Fruit fly (Drosophila melanogaster) whole organism, embryonic: ENCODE results near the gene snky.

ENCODE experiments used
- Asciz ChIP-seq: fragments of 200-800 bp; sonication (Bioruptor generic); optimal IDR thresholded peaks from 2 replicates; lab custom pipeline; 2017; ENCODE audit warnings: missing biosample characterization, mild to moderate bottlenecking, missing genetic modification characterization, missing genetic modification reagents
- Awh ChIP-seq: fragments of 200-800 bp; sonication (Bioruptor generic); IDR thresholded peaks from 2 replicates; pipeline ENCODE4, ENCODE4 v1.3.6; 2022; ENCODE audit warnings: missing biosample characterization, missing genetic modification characterization
- CG10462 ChIP-seq: fragments of 200-800 bp; sonication (Bioruptor generic); optimal IDR thresholded peaks from 2 replicates; lab custom pipeline; 2016; ENCODE audit warnings: missing biosample characterization, missing genetic modification characterization
- CG10543 ChIP-seq: fragments of 200-800 bp; sonication (Bioruptor generic); optimal IDR thresholded peaks from 3 replicates; lab custom pipeline; 2017; ENCODE audit warnings: missing biosample characterization, mild to moderate bottlenecking, missing genetic modification characterization, moderate library complexity
- CG12071 ChIP-seq: fragments of 200-800 bp; sonication (Bioruptor generic); optimal IDR thresholded peaks from 3 replicates; lab custom pipeline; 2018; ENCODE audit warnings: missing biosample characterization, mild to moderate bottlenecking, missing genetic modification characterization
- CG13287 ChIP-seq: fragments of 200-800 bp; sonication (Bioruptor generic); IDR thresholded peaks from 2 replicates; pipeline ENCODE4 v1.3.6; 2022; ENCODE audit warnings: missing biosample characterization, missing genetic modification characterization; ENCODE audit not compliant: partially characterized antibody
- CG14014 ChIP-seq: fragments of 200-800 bp; sonication (Bioruptor generic); IDR thresholded peaks from 2 replicates; pipeline ENCODE4 v1.3.6; 2022; ENCODE audit warnings: missing biosample characterization, missing genetic modification characterization
- CG16813 ChIP-seq: fragments of 200-800 bp; sonication (Bioruptor generic); IDR thresholded peaks from 3 replicates; pipeline ENCODE4 v1.3.6; 2022; ENCODE audit warnings: missing biosample characterization, missing genetic modification characterization; ENCODE audit not compliant: partially characterized antibody
- CG17328 ChIP-seq: fragments of 200-800 bp; sonication (Bioruptor generic); IDR thresholded peaks from 2 replicates; pipeline ENCODE4 v1.3.6; 2022; ENCODE audit warnings: missing biosample characterization, missing genetic modification characterization
- CG18011 ChIP-seq: fragments of 200-800 bp; sonication (Bioruptor generic); optimal IDR thresholded peaks from 2 replicates; lab custom pipeline; 2017; ENCODE audit warnings: missing biosample characterization, missing genetic modification characterization, mild to moderate bottlenecking, moderate library complexity, missing genotype
- CG4820 ChIP-seq: fragments of 200-800 bp; sonication (Bioruptor generic); optimal IDR thresholded peaks from 3 replicates; lab custom pipeline; 2016; ENCODE audit warnings: missing biosample characterization, missing genetic modification characterization
- CG7786 ChIP-seq: fragments of 200-800 bp; sonication (Bioruptor generic); optimal IDR thresholded peaks from 2 replicates; lab custom pipeline; 2016; ENCODE audit warnings: missing biosample characterization, missing genetic modification characterization
- CG7839 ChIP-seq: fragments of 200-800 bp; sonication (Bioruptor generic); optimal IDR thresholded peaks from 3 replicates; lab custom pipeline; 2018; ENCODE audit warnings: missing biosample characterization, mild to moderate bottlenecking, missing genetic modification characterization, moderate library complexity
- CG8944 ChIP-seq: fragments of 200-800 bp; sonication (Bioruptor generic); optimal IDR thresholded peaks from 3 replicates; lab custom pipeline; 2016; ENCODE audit warnings: missing biosample characterization, missing genetic modification characterization
- CoRest ChIP-seq: fragments of 200-800 bp; sonication (Bioruptor generic); optimal IDR thresholded peaks from 3 replicates; lab custom pipeline; 2018; ENCODE audit warnings: missing biosample characterization, mild to moderate bottlenecking, missing genetic modification characterization, moderate library complexity
- Dad ChIP-seq: fragments of 200-800 bp; sonication (Bioruptor generic); optimal IDR thresholded peaks from 3 replicates; lab custom pipeline; 2016; ENCODE audit warnings: missing biosample characterization, missing genetic modification characterization
- Dbx ChIP-seq: fragments of 200-800 bp; sonication (Bioruptor generic); IDR thresholded peaks from 3 replicates; pipeline ENCODE4 v1.3.6; 2022; ENCODE audit warnings: missing biosample characterization, missing genetic modification characterization
- Dfd ChIP-seq, 2 experiments: fragments of >200 bp; optimal IDR thresholded peaks; 2 replicates each; lab custom pipeline; 2017; ENCODE audit warnings: missing biosample characterization in 2 of 2, missing genetic modification characterization in 2 of 2
- HLH4C ChIP-seq: fragments of 200-800 bp; sonication (Bioruptor generic); IDR thresholded peaks from 3 replicates; pipeline ENCODE4 v1.3.6; 2022; ENCODE audit warnings: missing biosample characterization, missing genetic modification characterization; ENCODE audit not compliant: partially characterized antibody
- Hmx ChIP-seq: fragments of 200-800 bp; sonication (Bioruptor generic); optimal IDR thresholded peaks from 2 replicates; lab custom pipeline; 2016; ENCODE audit warnings: missing biosample characterization, missing genetic modification characterization
- MESR4 ChIP-seq: fragments of 200-800 bp; sonication (Bioruptor generic); optimal IDR thresholded peaks from 2 replicates; lab custom pipeline; 2018; ENCODE audit warnings: missing biosample characterization, mild to moderate bottlenecking, missing genetic modification characterization, moderate library complexity
- Meics ChIP-seq: fragments of 200-800 bp; sonication (Bioruptor generic); optimal IDR thresholded peaks from 2 replicates; lab custom pipeline; 2017; ENCODE audit warnings: missing biosample characterization, mild to moderate bottlenecking, missing genetic modification characterization
- Mrtf ChIP-seq: fragments of 200-800 bp; sonication (Bioruptor generic); IDR thresholded peaks from 3 replicates; pipeline ENCODE4 v1.3.6; 2022; ENCODE audit warnings: missing biosample characterization, missing genetic modification characterization
- Myb ChIP-seq: fragments of 200-800 bp; sonication (Bioruptor generic); optimal IDR thresholded peaks from 2 replicates; lab custom pipeline; 2016; ENCODE audit warnings: missing biosample characterization, missing genetic modification characterization
- Ssrp ChIP-seq: fragments of 200-800 bp; sonication (Bioruptor generic); optimal IDR thresholded peaks from 2 replicates; lab custom pipeline; 2018; ENCODE audit warnings: missing biosample characterization, mild to moderate bottlenecking, missing genetic modification characterization, moderate library complexity
- ara ChIP-seq: fragments of 200-800 bp; sonication (Bioruptor generic); IDR thresholded peaks from 2 replicates; pipeline ENCODE4 v1.3.6; 2022; ENCODE audit warnings: missing biosample characterization, missing genetic modification characterization
- bsh ChIP-seq, 2 experiments: fragments of 200-800 bp; sonication (Bioruptor generic); optimal IDR thresholded peaks; 2 replicates each; lab custom pipeline; 2017 to 2018; ENCODE audit warnings: mild to moderate bottlenecking in 2 of 2, missing biosample characterization in 2 of 2, missing genetic modification characterization in 2 of 2, moderate library complexity in 1 of 2
- cg ChIP-seq: fragments of 200-800 bp; sonication (Bioruptor generic); optimal IDR thresholded peaks from 3 replicates; lab custom pipeline; 2019; ENCODE audit warnings: missing biosample characterization, mild to moderate bottlenecking, missing genetic modification characterization, moderate library complexity
- chn ChIP-seq: fragments of 200-800 bp; sonication (Bioruptor generic); optimal IDR thresholded peaks from 2 replicates; lab custom pipeline; 2016; ENCODE audit warnings: missing biosample characterization, missing genetic modification characterization
- danr ChIP-seq: fragments of 200-800 bp; sonication (Bioruptor generic); IDR thresholded peaks from 2 replicates; pipeline ENCODE4 v1.3.6; 2022; ENCODE audit warnings: missing biosample characterization, missing genetic modification characterization
- dmrt11E ChIP-seq: fragments of 200-800 bp; sonication (Bioruptor generic); optimal IDR thresholded peaks from 3 replicates; lab custom pipeline; 2018; ENCODE audit warnings: missing biosample characterization, mild to moderate bottlenecking, missing genetic modification characterization, moderate library complexity
- dysf ChIP-seq: fragments of 200-800 bp; sonication (Bioruptor generic); IDR thresholded peaks from 3 replicates; pipeline ENCODE4 v1.3.6; 2022; ENCODE audit warnings: missing biosample characterization, missing genetic modification characterization
- eve ChIP-seq, 2 experiments: fragments of >200 bp; optimal IDR thresholded peaks; 2 replicates each; lab custom pipeline; 2017; ENCODE audit warnings: missing biosample characterization in 2 of 2, missing genetic modification characterization in 2 of 2
- fd64A ChIP-seq: fragments of 200-800 bp; sonication (Bioruptor generic); optimal IDR thresholded peaks from 3 replicates; lab custom pipeline; 2018; ENCODE audit warnings: missing biosample characterization, mild to moderate bottlenecking, missing genetic modification characterization
- fu2 ChIP-seq: fragments of 200-800 bp; sonication (Bioruptor generic); optimal IDR thresholded peaks from 2 replicates; lab custom pipeline; 2016; ENCODE audit warnings: missing biosample characterization, missing genetic modification characterization
- gt ChIP-seq: fragments of 200-800 bp; sonication (Bioruptor generic); IDR thresholded peaks from 2 replicates; pipeline ENCODE4 v1.3.6; 2022; ENCODE audit warnings: missing biosample characterization, missing genetic modification characterization
- h ChIP-seq: fragments of >200 bp; optimal IDR thresholded peaks from 2 replicates; lab custom pipeline; 2017
- kah ChIP-seq: fragments of 200-800 bp; sonication (Bioruptor generic); optimal IDR thresholded peaks from 2 replicates; lab custom pipeline; 2018; ENCODE audit warnings: missing biosample characterization, mild to moderate bottlenecking, missing genetic modification characterization
- ken ChIP-seq: fragments of 200-800 bp; sonication (Bioruptor generic); IDR thresholded peaks from 3 replicates; pipeline ENCODE4 v1.3.6; 2022; ENCODE audit warnings: missing biosample characterization, missing genetic modification characterization
- lmd ChIP-seq: fragments of 200-800 bp; sonication (Bioruptor generic); IDR thresholded peaks from 2 replicates; pipeline ENCODE4 v1.3.6; 2022; ENCODE audit warnings: missing biosample characterization, missing genetic modification characterization
- nerfin-1 ChIP-seq: fragments of 200-800 bp; sonication (Bioruptor generic); optimal IDR thresholded peaks from 3 replicates; lab custom pipeline; 2019; ENCODE audit warnings: missing biosample characterization, mild to moderate bottlenecking, missing genetic modification characterization, moderate library complexity
- nmo ChIP-seq: fragments of 200-800 bp; sonication (Bioruptor generic); optimal IDR thresholded peaks from 2 replicates; lab custom pipeline; 2018; ENCODE audit warnings: missing biosample characterization, mild to moderate bottlenecking, missing genetic modification characterization, moderate library complexity
- pnt ChIP-seq: fragments of 200-800 bp; sonication (Bioruptor generic); optimal IDR thresholded peaks from 3 replicates; lab custom pipeline; 2016; ENCODE audit warnings: missing biosample characterization, missing genetic modification characterization
- ro ChIP-seq: fragments of 200-800 bp; sonication (Bioruptor generic); IDR thresholded peaks from 2 replicates; pipeline ENCODE4 v1.3.6; 2022; ENCODE audit warnings: missing biosample characterization, missing genetic modification characterization
- sc ChIP-seq, 3 experiments: fragments of >200 bp in 2 of 3; fragments of 200-800 bp in 1 of 3; sonication (Bioruptor generic) in 1 of 3; optimal IDR thresholded peaks; 2 replicates in 2 of 3; 3 replicates in 1 of 3; lab custom pipeline; 2017; ENCODE audit warnings: mild to moderate bottlenecking in 1 of 3, missing biosample characterization in 1 of 3, missing genetic modification characterization in 1 of 3, missing genetic modification reagents in 1 of 3
- stwl ChIP-seq: fragments of 200-800 bp; sonication (Bioruptor generic); optimal IDR thresholded peaks from 3 replicates; lab custom pipeline; 2018; ENCODE audit warnings: missing biosample characterization, mild to moderate bottlenecking, missing genetic modification characterization, moderate library complexity
- tin ChIP-seq: fragments of 200-800 bp; sonication (Bioruptor generic); optimal IDR thresholded peaks from 3 replicates; lab custom pipeline; 2016; ENCODE audit warnings: missing biosample characterization, missing genetic modification characterization
- wek ChIP-seq: fragments of 200-800 bp; sonication (Bioruptor generic); optimal IDR thresholded peaks from 3 replicates; lab custom pipeline; 2018; ENCODE audit warnings: missing biosample characterization, mild to moderate bottlenecking, missing genetic modification characterization, moderate library complexity
- zen ChIP-seq: fragments of 200-800 bp; sonication (Bioruptor generic); optimal IDR thresholded peaks from 3 replicates; lab custom pipeline; 2018; ENCODE audit warnings: missing biosample characterization, mild to moderate bottlenecking, missing genetic modification characterization, moderate library complexity
- zen2 ChIP-seq: fragments of 200-800 bp; sonication (Bioruptor generic); IDR thresholded peaks from 3 replicates; pipeline ENCODE4 v1.3.6; 2022; ENCODE audit warnings: missing biosample characterization, missing genetic modification characterization; ENCODE audit not compliant: partially characterized antibody

The snky gene

DNA sequence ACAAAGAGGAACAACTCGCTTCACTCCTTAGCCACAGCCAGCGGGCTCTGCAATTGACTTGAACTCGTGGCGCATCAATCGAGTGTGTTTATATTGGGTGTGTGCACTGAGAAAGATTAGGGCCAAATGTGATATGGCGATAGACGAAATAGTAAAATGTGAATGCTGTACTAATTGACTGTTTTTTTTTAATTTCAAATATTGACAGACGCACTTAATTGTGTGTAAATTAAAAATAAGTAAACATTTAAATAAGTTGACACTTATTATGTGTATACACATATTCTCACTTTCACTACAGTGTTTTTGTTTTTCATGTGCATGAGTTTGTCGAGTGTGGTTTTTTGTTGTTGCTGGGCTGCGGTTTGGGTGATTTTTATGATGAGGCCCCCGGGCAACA, 39.1 kb downstream of the snky start:
- peak; percentile 47; the same call in 1 of the 2 replicates for TF ChIP-seq lmd (GFP tag; lab: Robert Waterston, UW)
- peak; percentile 46 to 89 for TF ChIP-seq bsh (GFP tag; optimal IDR thresholded peaks at IDR 0.05; lab: Kevin White, UChicago)
- peak; percentile 39 for TF ChIP-seq nmo
- TF ChIP-seq cg (GFP tag; lab: Kevin White, UChicago), result no peak
- TF ChIP-seq Mrtf (GFP tag; lab: Robert Waterston, UW), result no peak
- TF ChIP-seq fd64A (GFP tag; lab: Kevin White, UChicago), result peak; percentile 76
- no peak for TF ChIP-seq sc (optimal IDR thresholded peaks at IDR 0.05; lab: Kevin White, UChicago)
- peak; percentile 57 for TF ChIP-seq sc (GFP tag; optimal IDR thresholded peaks at IDR 0.05; lab: Kevin White, UChicago)
- TF ChIP-seq CG17328, result peak; percentile 73
- TF ChIP-seq kah (GFP tag; lab: Kevin White, UChicago), result no peak
- peak; percentile 52 for TF ChIP-seq zen (tag; lab: Kevin White, UChicago)
- TF ChIP-seq Meics, result peak; percentile 37
- TF ChIP-seq wek (GFP tag; lab: Kevin White, UChicago), result no peak
- TF ChIP-seq ken (GFP tag; lab: Robert Waterston, UW), result 0 out of 3 replicates have a peak, but pooled peaks have one; percentile 44
- peak; percentile 70 for TF ChIP-seq chn (GFP tag; lab: Kevin White, UChicago)
- TF ChIP-seq stwl, result peak; percentile 29
- TF ChIP-seq eve (GFP tag; optimal IDR thresholded peaks at IDR 0.05; lab: Kevin White, UChicago), result peak in 1 of 2 experiments; percentile 81
- no peak for TF ChIP-seq Asciz (GFP tag; lab: Kevin White, UChicago)
- peak; percentile 66 for TF ChIP-seq tin (GFP tag; lab: Kevin White, UChicago)
- no peak for TF ChIP-seq ro (GFP tag; lab: Robert Waterston, UW)
- peak; percentile 72 for TF ChIP-seq nerfin-1 (tag; lab: Kevin White, UChicago)
- TF ChIP-seq Hmx (GFP tag; lab: Kevin White, UChicago), result no peak
- peak; percentile 72 for TF ChIP-seq CG12071 (GFP tag; lab: Kevin White, UChicago)
- TF ChIP-seq CG7786 (GFP tag; lab: Kevin White, UChicago), result peak; percentile 26
- TF ChIP-seq CG18011 (GFP tag; lab: Kevin White, UChicago), result no peak
- TF ChIP-seq zen2 (GFP tag; lab: Robert Waterston, UW), result no peak
- TF ChIP-seq CG13287 (GFP tag; lab: Robert Waterston, UW), result no peak
- TF ChIP-seq MESR4 (GFP tag; lab: Kevin White, UChicago), result no peak
- TF ChIP-seq danr, result no peak
- TF ChIP-seq HLH4C (GFP tag; lab: Robert Waterston, UW), result no peak
- TF ChIP-seq CoRest (tag; lab: Kevin White, UChicago), result peak; percentile 52
- TF ChIP-seq dysf (GFP tag; lab: Robert Waterston, UW), result peak; percentile 57; the same call in 2 of the 3 replicates
- 0 out of 2 replicates have a peak, but pooled peaks have one; percentile 19 for TF ChIP-seq gt (GFP tag; lab: Robert Waterston, UW)
- TF ChIP-seq CG10462 (GFP tag; lab: Kevin White, UChicago), result peak; percentile 47
- TF ChIP-seq Dfd (GFP tag; optimal IDR thresholded peaks at IDR 0.05; lab: Kevin White, UChicago), result no peak
- TF ChIP-seq ara (GFP tag; lab: Robert Waterston, UW), result peak; percentile 64
- TF ChIP-seq dmrt11E (tag; lab: Kevin White, UChicago), result peak; percentile 82
- peak; percentile 2 for TF ChIP-seq CG10543
- peak; percentile 38 for TF ChIP-seq CG8944
- TF ChIP-seq CG16813 (GFP tag; lab: Robert Waterston, UW), result no peak
- no peak for TF ChIP-seq fu2
- TF ChIP-seq Dbx (GFP tag; lab: Robert Waterston, UW), result no peak
- peak; percentile 70 for TF ChIP-seq CG7839 (tag; lab: Kevin White, UChicago)
- no peak for TF ChIP-seq Awh
- TF ChIP-seq pnt (GFP tag; lab: Kevin White, UChicago), result peak; percentile 38
- TF ChIP-seq Dad (GFP tag; lab: Kevin White, UChicago), result peak; percentile 17
- TF ChIP-seq h (lab: Kevin White, UChicago), result no peak
- peak; percentile 62 for TF ChIP-seq Ssrp
- peak; percentile 74 for TF ChIP-seq CG4820 (GFP tag; lab: Kevin White, UChicago)
- no peak for TF ChIP-seq Myb (GFP tag; lab: Kevin White, UChicago)
- TF ChIP-seq CG14014 (GFP tag; lab: Robert Waterston, UW), result no peak
